Worm (Caenorhabditis elegans): ENCODE results near the gene chil-21.

- no peak for TF ChIP-seq B0035.1 (tag; optimal IDR thresholded peaks at IDR 0.05)
- no peak for TF ChIP-seq snpc-3.4 (tag; optimal IDR thresholded peaks at IDR 0.05)
- no peak for TF ChIP-seq attf-5 (GFP tag; optimal IDR thresholded peaks at IDR 0.05)
- no peak for TF ChIP-seq hrde-1 (tag; optimal IDR thresholded peaks at IDR 0.05; ENCODE audit: borderline replicate concordance)
- TF ChIP-seq mxl-1 (tag; optimal IDR thresholded peaks at IDR 0.05): no peak
- TF ChIP-seq unc-130 (GFP tag; optimal IDR thresholded peaks at IDR 0.05): no peak
- TF ChIP-seq gei-17 (GFP tag; optimal IDR thresholded peaks at IDR 0.05): no peak
These were observed 30.7 kb downstream of the chil-21 start for ce11 chrII:9431119-9431518.
